Worm (Caenorhabditis elegans): Measurements from ENCODE around the gene E04F6.4.

The E04F6.4 gene

ce11 chrII:7174843-7175242, 14.4 kb upstream of the E04F6.4 start, which contains the start of gene glc-4:
Gene glc-4, minus strand, starts transcription at chrII:7174943.
- TF ChIP-seq pha-4 (tag; optimal IDR thresholded peaks at IDR 0.05) (no peak), jun-1 (tag; optimal IDR thresholded peaks at IDR 0.05) (no peak), fkh-2 (tag; optimal IDR thresholded peaks at IDR 0.05) (no peak), elt-1 (tag; optimal IDR thresholded peaks at IDR 0.05) (no peak), elt-3 (tag; optimal IDR thresholded peaks at IDR 0.05) (no peak)

- TF ChIP-seq ztf-11 (tag; optimal IDR thresholded peaks at IDR 0.05) = no peak
- no peak for TF ChIP-seq aly-2 (tag; optimal IDR thresholded peaks at IDR 0.05)
- TF ChIP-seq fkh-10 (GFP tag; optimal IDR thresholded peaks at IDR 0.05) = peak; percentile 15
These were observed 13.1 kb upstream of the E04F6.4 start for ce11 chrII:7176108-7176507.

ce11 chrII:7182630-7183029, 6.6 kb upstream of the E04F6.4 start:
- TF ChIP-seq snpc-4 (tag; optimal IDR thresholded peaks at IDR 0.05) (no peak), nfya-1 (tag; optimal IDR thresholded peaks at IDR 0.05; ENCODE audit: insufficient read depth) (peak; percentile 58), ztf-4 (tag; optimal IDR thresholded peaks at IDR 0.05) (no peak), nhr-25 (tag; optimal IDR thresholded peaks at IDR 0.05) (no peak), mml-1 (tag; optimal IDR thresholded peaks at IDR 0.05) (no peak), ceh-82 (tag; optimal IDR thresholded peaks at IDR 0.05) (no peak), ceh-16 (tag; optimal IDR thresholded peaks at IDR 0.05) (no peak), hmg-11 (tag; optimal IDR thresholded peaks at IDR 0.05) (peak; percentile 57), nhr-237 (tag; optimal IDR thresholded peaks at IDR 0.05) (no peak), fkh-10 (GFP tag; optimal IDR thresholded peaks at IDR 0.05) (peak; percentile 72), nhr-76 (tag; optimal IDR thresholded peaks at IDR 0.05) (no peak), ceh-28 (tag; optimal IDR thresholded peaks at IDR 0.05) (no peak)

- no peak for TF ChIP-seq nhr-12 (tag; optimal IDR thresholded peaks at IDR 0.05)
- no peak for TF ChIP-seq elt-1 (tag; optimal IDR thresholded peaks at IDR 0.05)
- no peak for TF ChIP-seq nhr-76 (tag; optimal IDR thresholded peaks at IDR 0.05)
- TF ChIP-seq ztf-4 (tag; optimal IDR thresholded peaks at IDR 0.05) = peak; percentile 72
- no peak for TF ChIP-seq unc-62 (GFP tag; optimal IDR thresholded peaks at IDR 0.05)
- TF ChIP-seq jun-1 (tag; optimal IDR thresholded peaks at IDR 0.05) = peak; percentile 15
- TF ChIP-seq skn-1 (tag; optimal IDR thresholded peaks at IDR 0.05) = peak; percentile 6
- peak; percentile 27 for TF ChIP-seq nhr-77 (tag; optimal IDR thresholded peaks at IDR 0.05)
- peak; percentile 36 for TF ChIP-seq elt-2 (tag; optimal IDR thresholded peaks at IDR 0.05)
- no peak for TF ChIP-seq fkh-10 (GFP tag; optimal IDR thresholded peaks at IDR 0.05)
- TF ChIP-seq nhr-43 (tag; optimal IDR thresholded peaks at IDR 0.05; ENCODE audit: poor library complexity, severe bottlenecking) = peak; percentile 75
- peak; percentile 60 for TF ChIP-seq snpc-4 (tag; optimal IDR thresholded peaks at IDR 0.05)
- TF ChIP-seq nfya-1 (tag; optimal IDR thresholded peaks at IDR 0.05; ENCODE audit: insufficient read depth) = peak; percentile 68
- no peak for TF ChIP-seq unc-39 (tag; optimal IDR thresholded peaks at IDR 0.05)
- no peak for TF ChIP-seq fkh-2 (tag; optimal IDR thresholded peaks at IDR 0.05)
- peak; percentile 59 for TF ChIP-seq ceh-82 (tag; optimal IDR thresholded peaks at IDR 0.05)
- no peak for TF ChIP-seq aly-2 (tag; optimal IDR thresholded peaks at IDR 0.05)
- peak; percentile 62 for TF ChIP-seq tbx-2 (tag; optimal IDR thresholded peaks at IDR 0.05)
- no peak for TF ChIP-seq ZK546.5 (tag; optimal IDR thresholded peaks at IDR 0.05)
- no peak for TF ChIP-seq sea-2 (GFP tag; optimal IDR thresholded peaks at IDR 0.05)
- no peak for TF ChIP-seq elt-3 (tag; optimal IDR thresholded peaks at IDR 0.05)
- peak; percentile 11 for TF ChIP-seq pqm-1 (tag; optimal IDR thresholded peaks at IDR 0.05)
- TF ChIP-seq nhr-11 (tag; optimal IDR thresholded peaks at IDR 0.05) = no peak
- no peak for TF ChIP-seq nhr-25 (tag; optimal IDR thresholded peaks at IDR 0.05)
- peak; percentile 69 for TF ChIP-seq ama-1 (optimal IDR thresholded peaks at IDR 0.05)
- no peak for TF ChIP-seq ztf-11 (tag; optimal IDR thresholded peaks at IDR 0.05)
- TF ChIP-seq zag-1 (tag; optimal IDR thresholded peaks at IDR 0.05) = no peak
- no peak for TF ChIP-seq nhr-237 (tag; optimal IDR thresholded peaks at IDR 0.05)
- TF ChIP-seq ceh-28 (tag; optimal IDR thresholded peaks at IDR 0.05) = no peak
- TF ChIP-seq lsy-12 (tag; optimal IDR thresholded peaks at IDR 0.05) = no peak
- TF ChIP-seq egl-5 (tag; optimal IDR thresholded peaks at IDR 0.05) = peak; percentile 25
- TF ChIP-seq nhr-67 (tag; optimal IDR thresholded peaks at IDR 0.05) = no peak
- no peak for TF ChIP-seq ceh-16 (tag; optimal IDR thresholded peaks at IDR 0.05)
- peak; percentile 14 for TF ChIP-seq lin-15B (tag; optimal IDR thresholded peaks at IDR 0.05)
- no peak for TF ChIP-seq ceh-9 (tag; optimal IDR thresholded peaks at IDR 0.05)
- no peak for TF ChIP-seq mdl-1 (tag; optimal IDR thresholded peaks at IDR 0.05)
- peak; percentile 16 for TF ChIP-seq R02D3.7 (tag; optimal IDR thresholded peaks at IDR 0.05)
- no peak for TF ChIP-seq daf-12 (tag; optimal IDR thresholded peaks at IDR 0.05)
- TF ChIP-seq hmg-11 (tag; optimal IDR thresholded peaks at IDR 0.05) = no peak
- TF ChIP-seq nhr-28 (tag; optimal IDR thresholded peaks at IDR 0.05) = no peak
- no peak for TF ChIP-seq egl-27 (tag; optimal IDR thresholded peaks at IDR 0.05)
- TF ChIP-seq mml-1 (tag; optimal IDR thresholded peaks at IDR 0.05) = no peak
- TF ChIP-seq nhr-23 (tag; optimal IDR thresholded peaks at IDR 0.05) = no peak
These were observed 5.5 kb upstream of the E04F6.4 start, which contains the start of gene pdl-1 for ce11 chrII:7183493-7184272. Gene pdl-1, plus strand, starts transcription at chrII:7183801.

Measured in whole organism, L3 larva.